Fruit fly (Drosophila melanogaster) whole organism, pupa: ENCODE measurements around the gene pygo.

Experiments used
- CG12605 ChIP-seq: fragments of 200-800 bp; sonication (Bioruptor generic); IDR thresholded peaks from 2 replicates; pipeline ENCODE4 v1.3.6; 2022; ENCODE audit warnings: missing biosample characterization, missing genetic modification characterization
- CG14655 ChIP-seq: fragments of 200-800 bp; sonication (Bioruptor generic); optimal IDR thresholded peaks from 3 replicates; lab custom pipeline; 2017; ENCODE audit warnings: mild to moderate bottlenecking, missing biosample characterization, missing genetic modification reagents, missing genetic modification characterization
- CG15710 ChIP-seq: fragments of 200-800 bp; sonication (Bioruptor generic); optimal IDR thresholded peaks from 2 replicates; lab custom pipeline; 2018; ENCODE audit warnings: missing biosample characterization, mild to moderate bottlenecking, missing genetic modification characterization, moderate library complexity
- CG17806 ChIP-seq: fragments of 200-800 bp; sonication (Bioruptor generic); optimal IDR thresholded peaks from 2 replicates; lab custom pipeline; 2018; ENCODE audit warnings: missing biosample characterization, mild to moderate bottlenecking, missing genetic modification characterization, moderate library complexity
- CG34367 ChIP-seq: fragments of 200-800 bp; sonication (Bioruptor generic); optimal IDR thresholded peaks from 2 replicates; lab custom pipeline; 2018; ENCODE audit warnings: missing biosample characterization, mild to moderate bottlenecking, missing genetic modification characterization
- CG4496 ChIP-seq: fragments of 200-800 bp; sonication (Bioruptor generic); IDR thresholded peaks from 3 replicates; pipeline ENCODE4 v1.3.6; 2022; ENCODE audit warnings: missing biosample characterization, missing genetic modification characterization
- CG8159 ChIP-seq: fragments of 200-800 bp; sonication (Bioruptor generic); optimal IDR thresholded peaks from 3 replicates; lab custom pipeline; 2018; ENCODE audit warnings: missing biosample characterization, mild to moderate bottlenecking, missing genetic modification characterization, moderate library complexity
- CG8301 ChIP-seq: fragments of 200-800 bp; sonication (Bioruptor generic); optimal IDR thresholded peaks from 2 replicates; lab custom pipeline; 2018; ENCODE audit warnings: missing biosample characterization, mild to moderate bottlenecking, missing genetic modification characterization
- CG9948 ChIP-seq: fragments of 200-800 bp; sonication (Bioruptor generic); optimal IDR thresholded peaks from 2 replicates; lab custom pipeline; 2018; ENCODE audit warnings: missing biosample characterization, mild to moderate bottlenecking, missing genetic modification characterization, moderate library complexity
- D1 ChIP-seq: fragments of 200-800 bp; sonication (Bioruptor generic); optimal IDR thresholded peaks from 2 replicates; lab custom pipeline; 2018; ENCODE audit warnings: missing biosample characterization, mild to moderate bottlenecking, missing genetic modification characterization, moderate library complexity
- EcR ChIP-seq: fragments of 200-800 bp; sonication (Bioruptor generic); optimal IDR thresholded peaks from 3 replicates; lab custom pipeline; 2019; ENCODE audit warnings: missing biosample characterization, missing genetic modification characterization, mild to moderate bottlenecking, moderate library complexity, missing genetic modification reagents
- Pif1B ChIP-seq: fragments of 200-800 bp; sonication (Bioruptor generic); optimal IDR thresholded peaks from 3 replicates; lab custom pipeline; 2016; ENCODE audit warnings: missing biosample characterization, missing genetic modification characterization
- Snoo ChIP-seq: fragments of 200-800 bp; sonication (Bioruptor generic); optimal IDR thresholded peaks from 3 replicates; lab custom pipeline; 2017; ENCODE audit warnings: missing biosample characterization, mild to moderate bottlenecking, missing genetic modification characterization, inconsistent platforms

dm6 chr3R:31550910-31551309 is 29.6 kb downstream of the pygo start:
- TF ChIP-seq CG34367 (tag; lab: Kevin White, UChicago) (no peak), Pif1B (GFP tag; lab: Kevin White, UChicago) (no peak), CG4496 (no peak), CG12605 (GFP tag; lab: Robert Waterston, UW) (no peak), Snoo (tag; lab: Kevin White, UChicago) (no peak), CG8159 (tag; lab: Kevin White, UChicago) (no peak), CG15710 (tag; lab: Kevin White, UChicago) (no peak), CG8301 (tag; lab: Kevin White, UChicago) (no peak), EcR (GFP tag; lab: Kevin White, UChicago) (no peak), CG14655 (GFP tag; lab: Kevin White, UChicago) (no peak), D1 (tag; lab: Kevin White, UChicago) (no peak), CG17806 (tag; lab: Kevin White, UChicago) (no peak), CG9948 (tag; lab: Kevin White, UChicago) (no peak)
